Fruit fly (Drosophila melanogaster): ENCODE results near the gene dnd.

Gene dnd

DNA sequence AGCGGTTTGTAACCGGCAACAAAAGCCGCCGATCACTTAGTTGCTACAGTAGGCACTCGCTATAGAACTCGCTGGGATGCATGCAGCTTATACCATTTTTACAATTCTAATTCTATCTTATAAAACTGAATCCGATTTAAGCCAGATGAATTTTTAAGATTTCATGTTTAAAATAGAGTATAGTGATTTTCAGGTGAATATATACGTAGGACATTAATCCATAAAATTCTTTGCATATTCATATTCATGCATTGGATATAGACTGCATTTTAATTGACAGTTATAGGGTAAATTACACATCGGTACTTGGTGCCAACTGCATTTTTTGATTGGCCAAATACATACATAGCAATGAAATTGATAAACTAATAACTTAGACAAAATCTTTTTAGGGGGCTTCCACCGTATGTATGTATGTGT is 443 bp upstream of the dnd start (continued):
- peak; percentile 65 for TF ChIP-seq Ptx1 (GFP tag; IDR thresholded peaks at IDR 0.05)
- peak; percentile 51; the same call in 1 of the 2 replicates for TF ChIP-seq sisA (GFP tag; IDR thresholded peaks at IDR 0.05)
- no peak for TF ChIP-seq Kr (GFP tag; optimal IDR thresholded peaks at IDR 0.05)
- TF ChIP-seq CG7839 (tag; optimal IDR thresholded peaks at IDR 0.05), result peak; percentile 75
- TF ChIP-seq prd (optimal IDR thresholded peaks at IDR 0.05), result no peak
- peak; percentile 67 for TF ChIP-seq prd (GFP tag; IDR thresholded peaks at IDR 0.05)
- peak; percentile 49 for TF ChIP-seq CG10979 (tag; optimal IDR thresholded peaks at IDR 0.05)
- no peak for TF ChIP-seq tio (GFP tag; optimal IDR thresholded peaks at IDR 0.05)
- TF ChIP-seq NC2α (GFP tag; optimal IDR thresholded peaks at IDR 0.05), result no peak
- peak; percentile 31; the same call in 1 of the 2 replicates for TF ChIP-seq Atf6 (GFP tag; IDR thresholded peaks at IDR 0.05)
- peak; percentile 1 for TF ChIP-seq CG15601 (tag; optimal IDR thresholded peaks at IDR 0.05)
- TF ChIP-seq Sox100B (GFP tag; optimal IDR thresholded peaks at IDR 0.05), result peak; percentile 12
- peak; percentile 33 for TF ChIP-seq CG5245 (GFP tag; optimal IDR thresholded peaks at IDR 0.05)
- TF ChIP-seq D (optimal IDR thresholded peaks at IDR 0.05), result no peak
- no peak for TF ChIP-seq D (GFP tag; optimal IDR thresholded peaks at IDR 0.05)
- peak; percentile 29; the same call in 1 of the 3 replicates for TF ChIP-seq B-H1 (GFP tag; IDR thresholded peaks at IDR 0.05)
- no peak for TF ChIP-seq slp2 (GFP tag; optimal IDR thresholded peaks at IDR 0.05)
- TF ChIP-seq bcd (GFP tag; optimal IDR thresholded peaks at IDR 0.05), result peak; percentile 32
- peak; percentile 72 for TF ChIP-seq CG6689 (GFP tag; IDR thresholded peaks at IDR 0.05)
- TF ChIP-seq CG7357 (GFP tag; IDR thresholded peaks at IDR 0.05), result peak; percentile 45; the same call in 1 of the 3 replicates
- TF ChIP-seq amos (GFP tag; IDR thresholded peaks at IDR 0.05; ENCODE audit: partially characterized antibody), result no peak
- TF ChIP-seq onecut (GFP tag; IDR thresholded peaks at IDR 0.05), result 0 out of 2 replicates have a peak, but pooled peaks have one; percentile 24
- 0 out of 2 replicates have a peak, but pooled peaks have one; percentile 42 for TF ChIP-seq CG14667 (GFP tag; IDR thresholded peaks at IDR 0.05)
- TF ChIP-seq ATbp (GFP tag; optimal IDR thresholded peaks at IDR 0.05), result peak; percentile 14
- TF ChIP-seq CG4404 (GFP tag; IDR thresholded peaks at IDR 0.05), result peak; percentile 25; the same call in 1 of the 2 replicates
- TF ChIP-seq zfh1 (GFP tag; IDR thresholded peaks at IDR 0.05), result peak; percentile 58; the same call in 1 of the 3 replicates
- no peak for TF ChIP-seq CG7271 (tag; optimal IDR thresholded peaks at IDR 0.05)
- peak; percentile 79 for TF ChIP-seq nmo (GFP tag; optimal IDR thresholded peaks at IDR 0.05)
- peak; percentile 24; the same call in 1 of the 2 replicates for TF ChIP-seq danr (GFP tag; IDR thresholded peaks at IDR 0.05)
- peak; percentile 55 for TF ChIP-seq slbo (GFP tag; IDR thresholded peaks at IDR 0.05)
- TF ChIP-seq Awh (GFP tag; IDR thresholded peaks at IDR 0.05), result 0 out of 2 replicates have a peak, but pooled peaks have one; percentile 43
- 0 out of 2 replicates have a peak, but pooled peaks have one; percentile 50 for TF ChIP-seq stc (GFP tag; IDR thresholded peaks at IDR 0.05)
- TF ChIP-seq Asciz (GFP tag; optimal IDR thresholded peaks at IDR 0.05), result peak; percentile 40
- TF ChIP-seq CG4820 (GFP tag; optimal IDR thresholded peaks at IDR 0.05), result peak; percentile 44
- peak; percentile 23; the same call in 1 of the 2 replicates for TF ChIP-seq CG6272 (GFP tag; IDR thresholded peaks at IDR 0.05)
- peak; percentile 38; the same call in 1 of the 2 replicates for TF ChIP-seq ttk (GFP tag; IDR thresholded peaks at IDR 0.05)
- TF ChIP-seq ase (GFP tag; IDR thresholded peaks at IDR 0.05), result peak; percentile 59; the same call in 1 of the 3 replicates
- TF ChIP-seq sima (GFP tag; optimal IDR thresholded peaks at IDR 0.05), result no peak
- TF ChIP-seq CG16813 (GFP tag; IDR thresholded peaks at IDR 0.05; ENCODE audit: partially characterized antibody), result no peak
- no peak for TF ChIP-seq Camta (GFP tag; optimal IDR thresholded peaks at IDR 0.05)
- TF ChIP-seq CG10366 (GFP tag; IDR thresholded peaks at IDR 0.05), result peak; percentile 19; the same call in 1 of the 2 replicates
- TF ChIP-seq pnt (GFP tag; optimal IDR thresholded peaks at IDR 0.05), result peak; percentile 35
- TF ChIP-seq Rx (GFP tag; IDR thresholded peaks at IDR 0.05), result peak; percentile 46; the same call in 1 of the 2 replicates
- peak; percentile 72 for TF ChIP-seq lmd (GFP tag; IDR thresholded peaks at IDR 0.05)
- TF ChIP-seq hkb (optimal IDR thresholded peaks at IDR 0.05), result no peak
- peak; percentile 41; the same call in 1 of the 2 replicates for TF ChIP-seq hkb (GFP tag; IDR thresholded peaks at IDR 0.05)
- peak; percentile 38 for TF ChIP-seq CG14710 (tag; optimal IDR thresholded peaks at IDR 0.05)
- peak; percentile 51 for TF ChIP-seq phol (tag; optimal IDR thresholded peaks at IDR 0.05)
- TF ChIP-seq CG4854 (GFP tag; optimal IDR thresholded peaks at IDR 0.05), result no peak
- peak; percentile 51 for TF ChIP-seq sens (GFP tag)
- TF ChIP-seq Gug (GFP tag; IDR thresholded peaks at IDR 0.05), result peak; percentile 71
- peak; percentile 39; the same call in 1 of the 3 replicates for TF ChIP-seq Aef1 (GFP tag; IDR thresholded peaks at IDR 0.05)

All from whole organism, embryonic.